Fruit fly (Drosophila melanogaster): ENCODE results near the gene mRpS35.
A peak's percentile ranks its signal among the peaks of the same experiment; 100 is the strongest.

The mRpS35 gene

DNA sequence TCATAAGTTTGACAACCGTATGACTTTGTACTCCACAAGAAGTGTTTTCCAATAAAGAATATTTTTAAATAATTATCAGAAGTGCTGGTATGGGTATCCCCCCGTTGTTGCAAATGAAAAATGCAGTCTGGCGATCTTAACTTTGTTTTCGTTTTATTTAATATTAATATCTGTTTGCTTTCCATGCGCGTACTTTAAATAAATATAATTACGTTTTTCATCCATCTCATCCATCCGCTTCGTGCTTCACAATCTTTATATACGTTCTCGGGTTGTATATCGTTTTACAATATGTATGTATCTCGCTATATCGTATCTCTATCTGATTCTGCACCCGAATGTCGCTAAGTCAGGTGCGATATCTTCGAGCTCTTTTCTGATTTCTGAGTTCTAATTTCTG lies 5.2 kb downstream of the mRpS35 start:
- no peak for TF ChIP-seq Ets98B (GFP tag; IDR thresholded peaks at IDR 0.05)
- no peak for TF ChIP-seq fd96Ca (GFP tag; IDR thresholded peaks at IDR 0.05)
- no peak for TF ChIP-seq Pif1B (GFP tag; optimal IDR thresholded peaks at IDR 0.05)
- TF ChIP-seq EcR (GFP tag; optimal IDR thresholded peaks at IDR 0.05), result no peak
- TF ChIP-seq CG8301 (tag; optimal IDR thresholded peaks at IDR 0.05), result no peak
- no peak for TF ChIP-seq gl (tag; optimal IDR thresholded peaks at IDR 0.05)
- TF ChIP-seq CG10348 (GFP tag; IDR thresholded peaks at IDR 0.05), result no peak
- TF ChIP-seq CG17806 (tag; optimal IDR thresholded peaks at IDR 0.05), result no peak
- no peak for TF ChIP-seq D1 (tag; optimal IDR thresholded peaks at IDR 0.05)
- TF ChIP-seq rn (GFP tag; IDR thresholded peaks at IDR 0.05), result no peak
- no peak for TF ChIP-seq CG12605 (GFP tag; IDR thresholded peaks at IDR 0.05)
- no peak for TF ChIP-seq CG15710 (tag; optimal IDR thresholded peaks at IDR 0.05)
- no peak for TF ChIP-seq Snoo (tag; optimal IDR thresholded peaks at IDR 0.05)
- TF ChIP-seq CG32121 (GFP tag; IDR thresholded peaks at IDR 0.05), result no peak
- TF ChIP-seq CG9948 (tag; optimal IDR thresholded peaks at IDR 0.05), result no peak
- TF ChIP-seq Pif1A (GFP tag; optimal IDR thresholded peaks at IDR 0.05), result no peak
- TF ChIP-seq CG8159 (tag; optimal IDR thresholded peaks at IDR 0.05), result no peak
- no peak for TF ChIP-seq CG4496 (GFP tag; IDR thresholded peaks at IDR 0.05)
- TF ChIP-seq CG13204 (GFP tag; optimal IDR thresholded peaks at IDR 0.05), result no peak

DNA sequence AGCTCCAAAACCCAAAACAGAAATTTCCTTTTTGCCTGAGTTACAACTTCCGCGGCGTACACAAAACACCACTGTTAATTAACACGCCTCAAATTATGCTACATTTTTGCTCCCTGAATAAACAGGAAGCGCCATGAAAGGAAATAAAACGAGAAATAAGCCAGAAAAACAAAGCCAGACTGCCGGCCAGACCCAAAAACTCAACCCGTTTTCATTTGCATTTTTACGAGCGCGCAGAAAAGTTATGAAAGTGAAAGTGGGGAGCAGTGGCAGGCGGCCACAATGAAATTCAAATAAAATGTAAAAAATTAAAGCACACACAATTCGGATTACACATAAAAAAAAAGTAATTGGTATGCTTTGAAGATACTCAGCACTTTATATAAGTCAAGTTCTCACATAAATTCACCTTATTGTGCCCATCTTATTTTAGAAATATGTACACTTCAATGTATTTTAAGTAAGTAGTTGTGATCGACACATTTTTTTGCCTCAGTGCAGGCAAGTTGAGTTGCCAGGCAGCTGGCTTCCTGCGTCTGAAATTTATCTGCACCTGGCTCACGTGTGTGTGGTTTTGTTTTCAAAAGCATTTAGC lies 14.8 kb downstream of the mRpS35 start:
- peak; percentile 82; the same call in 1 of the 2 replicates for TF ChIP-seq CG32121 (GFP tag; IDR thresholded peaks at IDR 0.05)
- TF ChIP-seq Ets98B (GFP tag; IDR thresholded peaks at IDR 0.05), result peak; percentile 82
- TF ChIP-seq rn (GFP tag; IDR thresholded peaks at IDR 0.05), result peak; percentile 68
- TF ChIP-seq CG17806 (tag; optimal IDR thresholded peaks at IDR 0.05), result no peak
- 0 out of 2 replicates have a peak, but pooled peaks have one; percentile 25 for TF ChIP-seq CG10348 (GFP tag; IDR thresholded peaks at IDR 0.05)
- peak; percentile 22 for TF ChIP-seq CG15710 (tag; optimal IDR thresholded peaks at IDR 0.05)
- no peak for TF ChIP-seq CG13204 (GFP tag; optimal IDR thresholded peaks at IDR 0.05)
- no peak for TF ChIP-seq D1 (tag; optimal IDR thresholded peaks at IDR 0.05)
- TF ChIP-seq EcR (GFP tag; optimal IDR thresholded peaks at IDR 0.05), result no peak
- TF ChIP-seq gl (tag; optimal IDR thresholded peaks at IDR 0.05), result no peak
- peak; percentile 91 for TF ChIP-seq CG4496 (GFP tag; IDR thresholded peaks at IDR 0.05)
- TF ChIP-seq CG9948 (tag; optimal IDR thresholded peaks at IDR 0.05), result no peak
- TF ChIP-seq CG8301 (tag; optimal IDR thresholded peaks at IDR 0.05), result no peak
- peak; percentile 53; the same call in 1 of the 2 replicates for TF ChIP-seq CG12605 (GFP tag; IDR thresholded peaks at IDR 0.05)
- no peak for TF ChIP-seq CG34367 (tag; optimal IDR thresholded peaks at IDR 0.05)
- TF ChIP-seq fd96Ca (GFP tag; IDR thresholded peaks at IDR 0.05), result peak; percentile 59; the same call in 1 of the 3 replicates
- TF ChIP-seq Pif1A (GFP tag; optimal IDR thresholded peaks at IDR 0.05), result no peak
- no peak for TF ChIP-seq Pif1B (GFP tag; optimal IDR thresholded peaks at IDR 0.05)
- TF ChIP-seq Snoo (tag; optimal IDR thresholded peaks at IDR 0.05), result no peak
- no peak for TF ChIP-seq CG14655 (GFP tag; optimal IDR thresholded peaks at IDR 0.05)
- TF ChIP-seq CG8159 (tag; optimal IDR thresholded peaks at IDR 0.05), result no peak

- TF ChIP-seq CG12605 (GFP tag; IDR thresholded peaks at IDR 0.05) (0 out of 2 replicates have a peak, but pooled peaks have one; percentile 18), CG32121 (GFP tag; IDR thresholded peaks at IDR 0.05) (no peak), CG9948 (tag; optimal IDR thresholded peaks at IDR 0.05) (no peak), Pif1B (GFP tag; optimal IDR thresholded peaks at IDR 0.05) (no peak), CG17806 (tag; optimal IDR thresholded peaks at IDR 0.05) (no peak), gl (tag; optimal IDR thresholded peaks at IDR 0.05) (no peak), CG4496 (GFP tag; IDR thresholded peaks at IDR 0.05) (0 out of 3 replicates have a peak, but pooled peaks have one; percentile 37), fd96Ca (GFP tag; IDR thresholded peaks at IDR 0.05) (no peak), EcR (GFP tag; optimal IDR thresholded peaks at IDR 0.05) (no peak), Ets98B (GFP tag; IDR thresholded peaks at IDR 0.05) (0 out of 2 replicates have a peak, but pooled peaks have one; percentile 10), CG15710 (tag; optimal IDR thresholded peaks at IDR 0.05) (no peak), CG8159 (tag; optimal IDR thresholded peaks at IDR 0.05) (no peak), rn (GFP tag; IDR thresholded peaks at IDR 0.05) (no peak)
Observed at dm6 chr3L:2796242-2796641, 15.5 kb downstream of the mRpS35 start.

dm6 chr3L:2798463-2798993 lies 17.8 kb downstream of the mRpS35 start:
- no peak for TF ChIP-seq D1 (tag; optimal IDR thresholded peaks at IDR 0.05)
- peak; percentile 70 for TF ChIP-seq CG4496 (GFP tag; IDR thresholded peaks at IDR 0.05)
- no peak for TF ChIP-seq CG17806 (tag; optimal IDR thresholded peaks at IDR 0.05)
- no peak for TF ChIP-seq CG8301 (tag; optimal IDR thresholded peaks at IDR 0.05)
- peak; percentile 40 for TF ChIP-seq CG32121 (GFP tag; IDR thresholded peaks at IDR 0.05)
- peak; percentile 62 for TF ChIP-seq Ets98B (GFP tag; IDR thresholded peaks at IDR 0.05)
- peak; percentile 88 for TF ChIP-seq EcR (GFP tag; optimal IDR thresholded peaks at IDR 0.05)
- TF ChIP-seq CG12605 (GFP tag; IDR thresholded peaks at IDR 0.05), result peak; percentile 45; the same call in 1 of the 2 replicates
- TF ChIP-seq fd96Ca (GFP tag; IDR thresholded peaks at IDR 0.05), result peak; percentile 69
- no peak for TF ChIP-seq CG9948 (tag; optimal IDR thresholded peaks at IDR 0.05)
- no peak for TF ChIP-seq CG15710 (tag; optimal IDR thresholded peaks at IDR 0.05)
- TF ChIP-seq Pif1A (GFP tag; optimal IDR thresholded peaks at IDR 0.05), result no peak
- TF ChIP-seq Pif1B (GFP tag; optimal IDR thresholded peaks at IDR 0.05), result no peak
- peak; percentile 13 for TF ChIP-seq CG13204 (GFP tag; optimal IDR thresholded peaks at IDR 0.05)
- TF ChIP-seq CG14655 (GFP tag; optimal IDR thresholded peaks at IDR 0.05), result peak; percentile 2

DNA sequence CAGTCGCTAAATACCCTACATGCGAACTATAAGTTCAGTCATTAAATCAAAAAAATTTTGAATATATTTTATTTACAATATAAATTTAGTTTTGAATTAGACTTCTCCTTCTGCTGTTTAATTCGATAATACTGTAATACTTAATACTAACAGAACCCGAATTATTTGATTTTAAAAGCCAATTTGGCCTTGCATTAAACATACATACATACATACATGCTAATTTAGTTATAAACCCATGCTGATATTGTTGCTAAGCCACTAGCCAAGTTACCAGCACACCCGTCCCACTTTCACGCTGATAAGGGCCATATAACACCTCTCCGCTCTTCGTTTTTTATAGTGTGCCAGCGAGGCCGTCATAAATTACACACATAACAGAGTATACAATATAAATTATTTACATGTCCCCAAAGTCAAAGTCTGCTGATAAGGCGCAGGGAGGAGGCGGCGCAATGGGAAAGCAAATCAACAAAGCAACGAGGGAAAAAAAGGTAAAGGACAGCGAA lies 18.5 kb downstream of the mRpS35 start:
- TF ChIP-seq Snoo (tag; optimal IDR thresholded peaks at IDR 0.05) (peak; percentile 59), Ets98B (GFP tag; IDR thresholded peaks at IDR 0.05) (peak; percentile 73), fd96Ca (GFP tag; IDR thresholded peaks at IDR 0.05) (peak; percentile 79; the same call in 2 of the 3 replicates), CG15710 (tag; optimal IDR thresholded peaks at IDR 0.05) (peak; percentile 33), Pif1A (GFP tag; optimal IDR thresholded peaks at IDR 0.05) (peak; percentile 45), CG34367 (tag; optimal IDR thresholded peaks at IDR 0.05) (peak; percentile 22), CG10348 (GFP tag; IDR thresholded peaks at IDR 0.05) (no peak), CG14655 (GFP tag; optimal IDR thresholded peaks at IDR 0.05) (peak; percentile 63), CG12605 (GFP tag; IDR thresholded peaks at IDR 0.05) (peak; percentile 72; the same call in 1 of the 2 replicates), CG9948 (tag; optimal IDR thresholded peaks at IDR 0.05) (peak; percentile 18), gl (tag; optimal IDR thresholded peaks at IDR 0.05) (peak; percentile 78), D1 (tag; optimal IDR thresholded peaks at IDR 0.05) (no peak), CG32121 (GFP tag; IDR thresholded peaks at IDR 0.05) (peak; percentile 50), CG13204 (GFP tag; optimal IDR thresholded peaks at IDR 0.05) (peak; percentile 59), CG4496 (GFP tag; IDR thresholded peaks at IDR 0.05) (peak; percentile 83), CG8301 (tag; optimal IDR thresholded peaks at IDR 0.05) (peak; percentile 20), CG17806 (tag; optimal IDR thresholded peaks at IDR 0.05) (peak; percentile 7), Pif1B (GFP tag; optimal IDR thresholded peaks at IDR 0.05) (peak; percentile 28), EcR (GFP tag; optimal IDR thresholded peaks at IDR 0.05) (no peak), CG8159 (tag; optimal IDR thresholded peaks at IDR 0.05) (peak; percentile 72), rn (GFP tag; IDR thresholded peaks at IDR 0.05) (no peak)

Measured in whole organism, pupa.